Worm (Caenorhabditis elegans): ENCODE data around the gene F44E7.5.

The F44E7.5 gene

ce11 chrV:5792031-5792430 is 11.3 kb upstream of the F44E7.5 start, which contains the start of gene ZC250.2:
Gene ZC250.2, plus strand, starts transcription at chrV:5792331.
- TF ChIP-seq rpc-1 (optimal IDR thresholded peaks at IDR 0.05), result no peak
- no peak for TF ChIP-seq rpc-1 (tag; optimal IDR thresholded peaks at IDR 0.05)
- TF ChIP-seq hsf-1 (GFP tag; IDR thresholded peaks at IDR 0.05), result 0 out of 2 replicates have a peak, but pooled peaks have one; percentile 27
- TF ChIP-seq mxl-1 (tag; optimal IDR thresholded peaks at IDR 0.05), result no peak

DNA sequence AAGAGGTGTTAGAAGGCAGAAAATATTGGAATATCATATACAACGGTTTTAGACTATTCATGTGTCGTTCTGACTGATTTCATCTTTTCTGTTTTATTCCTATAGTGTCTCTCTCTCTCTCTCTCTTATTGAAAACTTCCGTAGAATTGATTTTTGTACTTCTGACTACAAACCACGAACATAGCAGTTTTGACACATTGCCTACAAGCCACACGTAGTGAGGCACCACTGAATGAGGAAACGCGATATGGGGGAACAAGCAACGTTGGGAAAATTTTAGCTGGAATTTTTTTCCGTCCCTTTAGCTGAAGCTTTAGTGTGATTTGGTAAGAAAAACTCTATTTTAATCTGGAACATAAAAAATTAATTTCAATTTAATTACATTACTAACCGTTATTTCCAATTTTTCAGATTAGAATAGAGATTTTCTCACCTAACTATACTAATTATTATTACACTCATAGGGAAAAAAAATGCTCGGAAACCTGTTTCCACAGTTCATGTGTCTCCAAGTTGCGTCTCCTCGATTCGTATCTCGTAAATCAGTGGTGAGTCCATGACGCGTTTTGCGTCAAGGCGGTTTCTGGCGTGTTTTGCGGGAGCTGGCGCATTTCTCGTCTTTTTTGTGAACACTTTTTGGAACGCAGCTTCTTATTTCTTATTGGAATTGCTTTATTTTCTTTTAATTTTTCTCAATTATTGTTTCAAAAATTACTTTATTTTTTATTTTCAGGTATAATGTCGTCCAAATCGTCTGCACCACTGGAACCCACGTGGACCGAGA is 10.0 kb upstream of the F44E7.5 start, which contains the start of the genes nhr-142 and F44E7.9:
Gene nhr-142, minus strand, starts transcription at position 57 of the 784 bp plus-strand sequence.
Gene F44E7.9, plus strand, starts transcription at position 734 of the 784 bp plus-strand sequence.
- no peak for TF ChIP-seq lag-1 (GFP tag; IDR thresholded peaks at IDR 0.05)
- peak; percentile 40 for TF ChIP-seq unc-130 (GFP tag; optimal IDR thresholded peaks at IDR 0.05)
- no peak for TF ChIP-seq Y67H2A.10 (GFP tag; conservative IDR thresholded peaks at IDR 0.05)
- peak; percentile 54 for TF ChIP-seq ceh-91 (GFP tag; IDR thresholded peaks at IDR 0.05)
- TF ChIP-seq ztf-28 (GFP tag; IDR thresholded peaks at IDR 0.05), result 0 out of 2 replicates have a peak, but pooled peaks have one; percentile 39
- TF ChIP-seq attf-6 (GFP tag; IDR thresholded peaks at IDR 0.05), result no peak
- TF ChIP-seq efl-1 (GFP tag; optimal IDR thresholded peaks at IDR 0.05), result peak; percentile 52
- peak; percentile 71 for TF ChIP-seq attf-3 (GFP tag; conservative IDR thresholded peaks at IDR 0.05)
- TF ChIP-seq Y56A3A.18 (GFP tag; IDR thresholded peaks at IDR 0.05), result no peak
- TF ChIP-seq ceh-100 (GFP tag; IDR thresholded peaks at IDR 0.05), result peak; percentile 95
- no peak for TF ChIP-seq mes-4 (tag; optimal IDR thresholded peaks at IDR 0.05)
- TF ChIP-seq madf-10 (tag; optimal IDR thresholded peaks at IDR 0.05), result peak; percentile 71
- TF ChIP-seq tlf-1 (GFP tag; optimal IDR thresholded peaks at IDR 0.05), result peak; percentile 78
- peak; percentile 63; the same call in 1 of the 2 replicates for TF ChIP-seq nfyb-1 (GFP tag; IDR thresholded peaks at IDR 0.05)
- no peak for TF ChIP-seq ceh-79 (tag; optimal IDR thresholded peaks at IDR 0.05)
- peak; percentile 76 for TF ChIP-seq D2030.7 (GFP tag; IDR thresholded peaks at IDR 0.05)
- TF ChIP-seq him-1 (tag; optimal IDR thresholded peaks at IDR 0.05), result peak; percentile 52
- peak; percentile 85 for TF ChIP-seq pbrm-1 (GFP tag; IDR thresholded peaks at IDR 0.05)
- TF ChIP-seq egl-44 (GFP tag; IDR thresholded peaks at IDR 0.05), result peak; percentile 48; the same call in 1 of the 2 replicates
- no peak for TF ChIP-seq B0261.1 (tag; optimal IDR thresholded peaks at IDR 0.05)
- peak; percentile 0 for TF ChIP-seq rpc-1 (optimal IDR thresholded peaks at IDR 0.05)
- no peak for TF ChIP-seq rpc-1 (tag; optimal IDR thresholded peaks at IDR 0.05)
- peak; percentile 98 for TF ChIP-seq ztf-18 (tag; optimal IDR thresholded peaks at IDR 0.05)
- TF ChIP-seq hmg-1.2 (GFP tag; IDR thresholded peaks at IDR 0.05), result peak; percentile 58
- peak; percentile 89 for TF ChIP-seq lin-40 (tag; optimal IDR thresholded peaks at IDR 0.05)
- no peak for TF ChIP-seq nfya-1 (tag; optimal IDR thresholded peaks at IDR 0.05; ENCODE audit: borderline replicate concordance, insufficient read depth)
- TF ChIP-seq lsy-27 (tag; optimal IDR thresholded peaks at IDR 0.05; ENCODE audit: borderline replicate concordance, insufficient read depth), result no peak
- TF ChIP-seq lin-26 (GFP tag; IDR thresholded peaks at IDR 0.05), result no peak
- TF ChIP-seq hmg-20 (GFP tag; IDR thresholded peaks at IDR 0.05), result peak; percentile 45; the same call in 1 of the 2 replicates
- TF ChIP-seq let-607 (tag; optimal IDR thresholded peaks at IDR 0.05), result peak in 1 of 2 experiments; percentile 53
- peak; percentile 51; the same call in 1 of the 2 replicates for TF ChIP-seq egrh-3 (GFP tag; IDR thresholded peaks at IDR 0.05)
- peak; percentile 32 for TF ChIP-seq snpc-4 (GFP tag; optimal IDR thresholded peaks at IDR 0.05)
- peak; percentile 54 to 79 (median 72) for TF ChIP-seq snpc-4 (tag; optimal IDR thresholded peaks at IDR 0.05)
- no peak for TF ChIP-seq gei-17 (GFP tag; optimal IDR thresholded peaks at IDR 0.05)
- TF ChIP-seq snpc-3.4 (tag; optimal IDR thresholded peaks at IDR 0.05), result peak; percentile 67
- peak; percentile 77 for TF ChIP-seq ceh-27 (GFP tag; optimal IDR thresholded peaks at IDR 0.05)
- TF ChIP-seq Y53G8AR.9 (GFP tag; conservative IDR thresholded peaks at IDR 0.05), result peak; percentile 84; the same call in 1 of the 2 replicates
- peak; percentile 87 for TF ChIP-seq rcor-1 (GFP tag; IDR thresholded peaks at IDR 0.05)
- TF ChIP-seq zfh-2 (GFP tag; conservative IDR thresholded peaks at IDR 0.05), result no peak
- no peak for TF ChIP-seq rec-8 (tag; optimal IDR thresholded peaks at IDR 0.05)
- peak; percentile 73 for TF ChIP-seq lsl-1 (GFP tag; optimal IDR thresholded peaks at IDR 0.05)
- TF ChIP-seq lin-35 (GFP tag; optimal IDR thresholded peaks at IDR 0.05), result peak in 2 of 3 experiments; percentile 54 to 72

Data from whole organism, young adult.